Fruit fly (Drosophila melanogaster): ENCODE data around the gene CG9040.

CG9040 gene

DNA sequence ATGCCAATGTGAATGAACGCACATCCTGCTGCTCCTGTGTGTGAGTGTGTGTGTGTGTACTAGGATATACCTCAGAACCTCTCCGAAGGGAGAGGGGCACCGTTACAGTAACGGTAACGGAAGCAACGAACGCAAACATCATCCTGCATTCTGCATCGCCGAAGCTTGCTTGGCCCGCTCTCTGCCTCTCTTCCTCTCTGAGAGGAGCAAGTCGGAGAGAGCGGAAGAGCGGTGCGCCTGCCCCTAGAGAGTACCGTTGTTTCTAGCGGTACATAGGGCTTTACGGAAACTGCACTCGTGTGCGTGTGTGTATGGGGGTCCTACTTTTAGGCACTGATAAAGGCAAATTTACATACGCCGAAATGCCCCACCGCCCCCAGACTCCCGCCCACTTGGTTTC, 3.6 kb downstream of the CG9040 start:
- no peak for TF ChIP-seq noc (tag; optimal IDR thresholded peaks at IDR 0.05)

DNA sequence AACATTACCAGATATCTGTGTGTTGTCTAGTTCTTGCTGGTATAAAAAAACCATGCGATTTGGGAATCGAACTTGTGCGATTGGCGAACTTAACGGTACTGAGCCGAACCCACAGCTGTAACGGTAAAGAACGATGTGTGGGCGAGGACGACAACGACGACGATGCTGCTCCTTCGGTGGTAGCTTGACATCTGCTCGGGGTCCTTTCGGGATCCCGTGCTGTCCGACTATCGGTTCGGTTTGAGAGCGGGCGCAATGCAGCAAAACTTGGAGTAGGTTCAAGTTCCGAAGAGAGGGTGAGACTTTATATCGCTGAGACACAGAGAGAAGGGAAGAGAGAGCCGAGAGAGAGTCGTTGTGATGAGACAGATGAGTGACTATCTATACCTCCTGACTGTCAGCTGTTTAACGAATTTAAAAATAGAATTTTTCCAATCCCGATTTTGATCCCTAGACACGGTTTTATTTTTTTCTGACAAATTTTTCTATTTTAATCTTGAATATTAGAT, 5.6 kb downstream of the CG9040 start, which contains the start of gene CG17364:
TSS of gene CG17364 (minus strand) at position 168 of the 509 bp plus-strand sequence.
- TF ChIP-seq noc (tag; optimal IDR thresholded peaks at IDR 0.05), result no peak

DNA sequence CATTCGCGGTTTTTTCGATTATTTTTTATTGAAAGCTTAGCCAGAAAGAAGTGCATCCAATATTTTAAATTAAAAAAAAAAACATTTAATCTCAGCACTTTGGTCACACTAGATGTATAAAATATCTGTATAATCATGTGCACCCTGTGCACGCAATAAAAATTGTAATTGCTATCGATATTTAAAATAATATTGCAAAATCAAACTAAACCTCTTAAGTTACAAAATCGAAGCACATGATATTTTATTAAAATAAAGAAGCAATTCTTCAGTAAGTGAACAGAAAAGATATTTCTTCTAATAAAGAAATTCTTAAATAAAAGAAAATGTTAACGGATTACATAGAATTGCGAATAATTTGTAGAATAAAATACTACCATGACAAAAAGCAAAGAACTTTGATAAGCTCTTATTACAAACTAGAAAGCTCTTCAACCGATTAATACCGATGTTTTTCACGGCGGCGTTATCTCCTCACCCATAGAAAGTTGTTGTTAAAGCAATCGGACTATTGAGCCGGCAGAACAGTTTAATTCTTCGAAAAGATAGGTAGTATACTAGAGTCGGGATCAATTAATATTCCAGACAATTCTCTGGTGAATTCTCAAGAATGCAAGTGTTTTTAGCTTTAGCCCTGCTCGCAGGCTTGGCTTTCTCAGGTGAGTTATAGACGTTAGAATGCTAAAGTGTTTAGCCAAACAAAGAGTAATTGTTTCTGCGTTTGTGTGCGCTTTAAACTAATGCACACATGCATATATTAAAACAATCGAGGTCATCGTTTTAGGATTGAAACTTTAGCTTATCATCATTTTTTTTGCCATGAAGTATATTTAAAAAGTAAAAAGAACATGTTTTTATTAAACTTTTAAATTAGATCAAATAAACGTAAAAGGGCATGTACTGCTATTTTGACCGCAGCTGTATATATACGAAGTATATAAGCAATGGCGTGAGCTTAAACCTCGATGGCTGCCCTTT, 6.4 kb downstream of the CG9040 start, which contains the start of gene CtsK1:
TSS of gene CtsK1 (plus strand) at position 490 of the 978 bp plus-strand sequence.
- peak; percentile 55 for TF ChIP-seq noc (tag; optimal IDR thresholded peaks at IDR 0.05)

DNA sequence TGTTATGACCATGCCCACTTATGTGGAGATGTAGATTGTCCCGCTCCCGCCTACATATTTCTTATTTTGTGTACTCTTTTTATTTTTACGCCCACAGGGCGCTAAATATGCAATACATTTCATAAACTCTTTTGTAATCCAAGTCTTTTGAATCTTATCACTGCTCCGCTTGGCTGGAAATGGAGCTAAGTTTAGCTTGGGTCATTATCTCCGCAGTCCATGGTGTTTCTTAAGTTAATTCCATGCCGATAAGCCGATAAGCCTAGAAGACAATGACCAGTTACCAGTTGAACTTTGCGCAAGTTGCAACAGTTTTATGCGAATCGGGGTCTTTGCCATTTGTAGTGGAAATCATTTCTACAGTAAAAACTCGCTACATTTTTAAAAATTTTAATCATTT, 8.8 kb downstream of the CG9040 start:
- TF ChIP-seq noc (tag; optimal IDR thresholded peaks at IDR 0.05), result no peak

DNA sequence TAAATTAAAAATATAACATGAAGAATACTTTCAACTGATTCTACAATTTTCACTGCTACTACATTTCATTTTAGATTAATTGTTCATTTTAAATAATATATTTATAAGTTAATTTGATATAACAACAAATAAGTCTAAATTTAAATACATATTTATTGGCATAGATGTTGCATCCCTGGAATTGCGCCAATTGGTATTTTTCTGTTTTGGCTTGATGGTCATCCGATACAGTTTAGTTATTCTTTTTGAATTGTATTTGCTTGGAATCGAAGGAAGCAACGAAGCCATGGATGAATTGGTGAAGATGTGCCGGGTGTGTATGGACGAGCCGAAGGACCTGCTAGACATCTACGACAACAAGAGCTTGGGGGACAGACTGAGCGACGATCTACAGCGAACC, 9.3 kb downstream of the CG9040 start, which contains the start of gene CG17361:
TSS of gene CG17361 (plus strand) at position 200 of the 400 bp plus-strand sequence.
- TF ChIP-seq noc (tag; optimal IDR thresholded peaks at IDR 0.05), result no peak

DNA sequence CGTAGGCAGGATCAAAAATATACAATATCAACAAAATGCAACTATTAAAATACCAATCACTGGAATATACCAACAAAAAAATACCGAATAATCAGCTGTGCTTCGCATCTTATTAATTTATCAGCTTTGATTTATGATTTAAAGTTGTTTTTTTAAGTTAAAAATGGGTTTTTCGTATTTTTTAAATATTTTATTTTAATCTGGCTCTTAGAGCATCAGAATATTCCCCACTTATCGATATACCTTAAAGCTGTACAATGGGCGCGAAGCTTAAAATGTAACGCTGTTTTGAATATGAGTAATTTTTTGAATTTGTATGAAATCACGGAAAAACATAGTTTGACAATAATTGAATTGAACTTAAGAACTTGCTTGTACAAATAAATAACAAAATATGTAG, 11.5 kb downstream of the CG9040 start, which contains the start of gene CG17359:
TSS of gene CG17359 (minus strand) at position 48 of the 400 bp plus-strand sequence.
- no peak for TF ChIP-seq noc (tag; optimal IDR thresholded peaks at IDR 0.05)

DNA sequence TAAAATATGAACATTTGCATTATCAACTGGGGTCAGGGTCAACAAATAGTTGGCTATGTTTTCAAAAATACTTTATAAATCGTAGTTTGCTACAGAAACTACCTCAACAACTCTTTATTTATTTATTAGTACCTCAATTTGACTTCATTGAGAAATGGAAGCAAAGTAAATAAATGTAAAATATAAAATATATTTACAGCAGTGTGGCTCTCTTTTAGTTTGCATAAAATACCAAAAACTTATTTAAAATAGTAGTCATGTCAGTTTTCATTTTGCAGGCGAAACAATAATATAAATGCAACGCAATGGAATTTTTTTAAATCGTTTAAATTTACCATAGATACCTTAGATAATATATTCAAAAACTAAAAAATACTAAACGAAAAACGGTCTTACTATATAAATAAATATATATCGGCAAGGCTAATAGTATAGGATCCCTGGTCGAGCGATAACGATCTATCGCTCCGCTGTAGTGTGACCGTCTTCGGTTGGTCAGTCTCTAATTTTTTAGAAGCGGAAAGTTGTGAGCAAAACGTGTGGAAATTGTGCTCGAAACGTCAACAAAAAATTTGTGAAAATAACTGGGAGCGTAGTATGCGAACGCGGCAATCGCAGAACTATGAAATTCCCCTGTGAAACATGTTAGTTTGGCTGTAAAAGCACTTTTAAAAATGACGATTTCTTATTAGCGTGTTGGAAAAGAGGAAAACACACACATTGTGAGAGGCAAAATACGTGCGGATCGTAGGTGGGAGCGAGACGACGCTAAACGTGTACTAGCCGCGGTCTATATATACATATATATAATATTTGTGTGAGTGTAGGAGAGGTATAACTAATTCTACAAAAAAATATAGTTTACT, 14.2 kb downstream of the CG9040 start, which contains the start of the genes Nprl3 and upSET:
TSS of gene Nprl3 (minus strand) at position 223 of the 866 bp plus-strand sequence.
TSS of gene upSET (plus strand) at position 470 of the 866 bp plus-strand sequence.
- TF ChIP-seq noc (tag; optimal IDR thresholded peaks at IDR 0.05), result peak; percentile 4

DNA sequence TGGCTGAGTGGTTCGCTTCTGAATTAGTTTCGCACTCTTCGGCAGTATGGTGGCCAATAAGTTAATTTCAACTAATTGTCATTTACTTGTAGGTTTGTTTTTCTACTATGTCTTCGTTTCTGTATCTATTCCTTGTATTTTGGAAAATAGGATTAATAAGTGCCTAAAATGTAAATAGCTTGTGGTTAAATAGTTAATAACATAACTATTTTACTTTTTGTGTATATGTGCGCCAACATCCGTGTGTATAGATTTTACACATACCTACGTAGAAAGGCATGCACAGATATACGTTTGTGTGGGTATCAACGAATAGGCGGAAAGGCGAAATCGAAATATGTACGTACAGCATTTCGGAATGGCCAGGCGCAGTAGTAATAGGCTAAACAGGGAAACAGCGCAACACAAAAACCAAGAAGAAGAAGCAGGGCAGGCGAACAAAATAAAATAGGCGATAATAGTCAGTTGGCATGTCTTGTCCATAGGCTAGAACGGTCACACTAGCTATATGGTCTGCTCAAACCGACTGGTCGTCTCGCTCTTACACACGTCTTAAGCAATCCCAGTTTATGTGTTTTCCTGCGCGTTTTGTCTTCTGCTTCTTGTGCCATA, 15.0 kb downstream of the CG9040 start:
- no peak for TF ChIP-seq noc (tag; optimal IDR thresholded peaks at IDR 0.05)

DNA sequence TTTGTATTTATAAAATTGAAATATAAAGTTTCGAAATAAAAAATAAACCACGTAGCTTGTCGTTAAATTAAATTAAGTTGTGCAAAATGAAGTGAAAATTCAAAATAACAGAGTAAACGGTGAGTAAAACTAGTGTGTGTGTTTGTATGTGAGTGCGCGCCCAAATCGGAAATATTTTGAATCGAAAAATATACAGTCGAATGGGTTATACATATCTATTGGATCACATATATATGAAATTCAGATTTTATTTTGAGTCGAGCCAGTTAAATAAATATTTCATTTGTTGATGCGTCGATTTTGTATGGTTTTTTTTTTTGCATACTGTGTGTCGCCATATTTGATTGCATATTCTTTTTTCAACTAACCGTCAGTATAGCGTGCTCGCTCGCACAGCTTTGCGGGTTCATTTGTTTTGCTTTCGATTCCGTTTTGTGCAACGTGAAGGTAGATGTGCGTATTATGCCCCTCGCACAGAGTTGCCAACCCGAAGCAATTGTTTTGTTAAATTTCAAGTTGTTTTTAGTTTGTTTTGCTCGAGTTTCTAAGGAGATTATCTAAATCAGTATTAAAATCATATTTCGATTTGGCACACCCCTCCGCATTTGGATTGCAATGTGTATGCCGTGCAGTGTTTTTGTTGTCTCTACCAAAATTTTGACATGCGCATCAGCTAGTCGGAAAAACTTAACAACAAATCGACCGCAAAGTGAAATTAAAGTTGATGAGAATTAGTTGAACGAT, 15.8 kb downstream of the CG9040 start:
- peak; percentile 23 for TF ChIP-seq noc (tag; optimal IDR thresholded peaks at IDR 0.05)

DNA sequence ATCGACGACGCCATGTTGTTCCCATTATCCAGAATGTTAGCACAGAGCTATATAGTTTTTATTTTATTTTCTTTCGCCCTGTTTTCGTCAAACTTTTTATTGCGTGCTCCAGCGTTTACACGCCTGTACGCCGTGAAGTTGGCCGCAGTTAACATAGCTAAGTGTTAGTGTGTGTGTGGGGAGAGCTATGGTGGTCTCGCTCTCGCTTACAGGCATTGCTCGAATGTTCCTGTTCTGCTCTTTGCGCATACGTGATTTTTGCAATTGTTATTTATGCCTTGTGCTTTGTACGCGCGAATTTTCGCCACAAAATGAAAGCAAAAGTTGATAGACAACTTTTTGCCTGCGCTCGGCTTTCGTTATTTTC, 16.3 kb downstream of the CG9040 start:
- no peak for TF ChIP-seq noc (tag; optimal IDR thresholded peaks at IDR 0.05)

DNA sequence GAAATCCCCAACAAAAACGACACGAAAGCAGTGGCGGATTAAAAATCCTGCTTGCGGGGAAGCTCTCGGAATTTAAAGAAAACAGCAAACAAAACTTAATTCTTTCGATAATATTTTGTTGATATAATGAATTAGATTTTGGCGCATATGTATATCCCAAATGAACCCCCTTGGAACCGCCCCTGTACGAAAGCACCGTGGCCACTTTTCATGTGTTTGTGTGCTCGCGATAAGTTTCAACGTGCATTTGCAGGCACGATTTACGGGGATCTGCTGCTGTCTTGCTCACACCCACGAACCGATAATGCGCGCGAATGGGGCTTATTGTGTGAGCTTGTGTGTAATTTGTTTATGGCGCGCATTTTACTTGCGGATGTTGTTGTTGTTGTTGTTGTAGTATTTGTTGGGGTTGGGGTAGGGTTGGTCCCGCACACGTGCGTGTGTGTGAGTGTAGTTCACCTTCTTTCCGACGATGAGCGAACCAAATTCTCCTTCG, 17.3 kb downstream of the CG9040 start:
- TF ChIP-seq noc (tag; optimal IDR thresholded peaks at IDR 0.05), result peak; percentile 96

DNA sequence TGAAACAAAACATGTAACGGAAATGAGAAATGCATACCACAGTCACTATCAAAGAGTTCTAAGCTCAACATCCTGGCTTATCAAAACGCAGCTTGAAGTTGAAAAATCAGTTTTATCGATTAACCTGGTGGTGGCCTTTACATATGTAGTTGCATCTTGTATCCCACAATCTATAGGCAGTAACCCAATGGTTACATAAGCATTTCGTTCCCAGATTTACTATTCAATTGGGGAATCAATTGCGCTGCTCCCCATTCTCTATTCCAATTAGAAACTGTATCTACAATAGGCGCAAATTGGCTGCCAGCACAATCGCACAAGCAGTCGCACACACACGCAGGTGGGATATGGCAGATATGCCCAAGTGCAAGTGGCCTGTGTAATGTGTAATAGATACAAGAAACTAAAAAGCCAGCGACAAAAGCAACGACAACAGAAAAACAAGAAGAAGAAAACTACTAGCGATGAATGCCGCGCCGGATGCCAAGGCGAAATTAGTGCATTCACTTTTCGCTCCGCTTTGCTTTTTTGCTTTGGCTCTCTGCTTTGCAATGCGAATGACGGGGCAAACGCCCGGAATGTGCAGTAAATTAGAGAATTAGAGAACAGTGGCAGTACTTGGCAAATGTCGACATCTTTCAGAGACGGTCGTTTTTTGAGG, 18.1 kb downstream of the CG9040 start:
- TF ChIP-seq noc (tag; optimal IDR thresholded peaks at IDR 0.05), result no peak

DNA sequence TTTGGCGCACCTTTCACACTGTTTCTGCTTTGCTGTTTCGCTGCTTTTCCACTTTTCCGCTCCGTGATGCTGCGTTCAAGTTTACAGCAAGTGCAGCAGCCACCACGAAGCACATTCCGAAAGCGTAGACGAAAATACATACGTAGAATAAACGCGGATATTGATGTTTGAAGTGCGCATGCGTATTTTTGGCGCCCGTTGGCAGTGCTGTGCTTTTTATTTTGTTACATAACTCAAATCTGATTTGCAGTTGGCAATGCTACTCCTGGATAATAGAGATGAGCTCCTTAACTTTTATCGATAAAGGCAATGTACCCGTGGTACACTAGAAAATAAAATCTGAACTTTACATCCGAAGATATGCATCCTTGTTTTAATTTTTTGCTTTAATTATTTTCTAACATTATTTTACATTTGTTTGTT, 19.0 kb downstream of the CG9040 start:
- no peak for TF ChIP-seq noc (tag; optimal IDR thresholded peaks at IDR 0.05)

DNA sequence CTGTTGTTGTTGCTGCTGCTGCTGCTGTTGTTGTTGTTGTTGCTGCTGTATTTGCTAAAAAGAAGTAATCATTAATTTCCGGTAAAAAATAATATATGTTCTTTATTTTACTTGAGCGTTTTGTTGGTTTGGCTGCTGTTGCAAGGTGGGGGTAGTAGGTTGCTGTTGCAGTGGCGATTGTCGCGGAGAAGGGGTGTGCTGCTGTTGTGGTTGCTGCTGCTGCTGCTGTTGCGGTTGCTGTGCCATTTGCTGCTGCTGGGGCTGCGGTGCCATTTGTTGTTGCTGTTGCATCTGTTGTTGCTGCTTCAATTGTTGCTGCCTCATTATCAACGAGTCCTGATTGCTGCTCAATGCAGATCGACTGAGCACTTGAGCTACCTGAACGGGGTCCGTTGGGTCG, 38.1 kb downstream of the CG9040 start:
- TF ChIP-seq noc (tag; optimal IDR thresholded peaks at IDR 0.05), result no peak

All from whole organism, larva.